Worm (Caenorhabditis elegans) whole organism, L2 larva: ENCODE results near the gene E02A10.4.

Experiments used
- C34F6.9 ChIP-seq: fragments of 150-350 bp; optimal IDR thresholded peaks from 2 replicates; lab custom pipeline; 2014; ENCODE audit warnings: missing biosample characterization, missing genetic modification characterization
- F13H6.1 ChIP-seq: sonication (generic microtip); optimal IDR thresholded peaks from 2 replicates; lab custom pipeline; 2016; ENCODE audit warnings: missing genetic modification characterization, missing compliant biosample characterization
- R02D3.7 ChIP-seq: fragments of 150-350 bp; optimal IDR thresholded peaks from 2 replicates; lab custom pipeline; 2014; ENCODE audit warnings: missing biosample characterization, missing genetic modification characterization
- Y55F3AM.14 ChIP-seq: fragments of 200-800 bp; sonication (Bioruptor generic); optimal IDR thresholded peaks from 2 replicates; lab custom pipeline; 2018; ENCODE audit warnings: mild to moderate bottlenecking, missing genetic modification characterization, missing compliant biosample characterization
- ZK546.5 ChIP-seq: sonication (generic microtip); optimal IDR thresholded peaks from 2 replicates; lab custom pipeline; 2017; ENCODE audit warnings: missing biosample characterization, missing genetic modification characterization
- alr-1 ChIP-seq: fragments of 150-350 bp; optimal IDR thresholded peaks from 2 replicates; lab custom pipeline; 2014; ENCODE audit warnings: missing biosample characterization, missing genetic modification characterization
- aly-2 ChIP-seq: fragments of 150-350 bp; optimal IDR thresholded peaks from 2 replicates; lab custom pipeline; 2014; ENCODE audit warnings: missing biosample characterization, missing genetic modification characterization
- ama-1 ChIP-seq: fragments of 150-350 bp; optimal IDR thresholded peaks from 2 replicates; lab custom pipeline; 2018; ENCODE audit warnings: inconsistent platforms
- blmp-1 ChIP-seq: sonication (generic microtip); optimal IDR thresholded peaks from 2 replicates; lab custom pipeline; 2017; ENCODE audit warnings: missing genetic modification characterization, mild to moderate bottlenecking, missing compliant biosample characterization, antibody characterized with exemption, moderate library complexity; ENCODE audit not compliant: insufficient read depth
- ceh-16 ChIP-seq: fragments of 150-350 bp; optimal IDR thresholded peaks from 2 replicates; lab custom pipeline; 2014; ENCODE audit warnings: missing biosample characterization, missing genetic modification characterization
- ceh-82 ChIP-seq: fragments of 150-350 bp; optimal IDR thresholded peaks from 2 replicates; lab custom pipeline; 2014; ENCODE audit warnings: missing biosample characterization, missing genetic modification characterization
- crh-2 ChIP-seq: sonication (generic microtip); optimal IDR thresholded peaks from 2 replicates; lab custom pipeline; 2017; ENCODE audit warnings: missing biosample characterization, missing genetic modification characterization
- dmd-4 ChIP-seq: sonication (generic microtip); optimal IDR thresholded peaks from 2 replicates; lab custom pipeline; 2017; ENCODE audit warnings: missing biosample characterization, missing genetic modification characterization
- egl-27 ChIP-seq: sonication (generic microtip); optimal IDR thresholded peaks from 3 replicates; lab custom pipeline; 2017; ENCODE audit warnings: missing biosample characterization, missing genetic modification reagents, missing genetic modification characterization
- elt-3 ChIP-seq: sonication (generic microtip); optimal IDR thresholded peaks from 2 replicates; lab custom pipeline; 2017; ENCODE audit warnings: missing biosample characterization, missing genetic modification characterization
- fos-1 ChIP-seq: fragments of 150-350 bp; optimal IDR thresholded peaks from 2 replicates; lab custom pipeline; 2014; ENCODE audit warnings: missing biosample characterization, missing genetic modification characterization
- gmeb-1 ChIP-seq: fragments of 150-350 bp; optimal IDR thresholded peaks from 2 replicates; lab custom pipeline; 2014; ENCODE audit warnings: missing biosample characterization, missing genetic modification characterization
- lin-11 ChIP-seq: fragments of 150-350 bp; sonication (generic microtip); optimal IDR thresholded peaks from 2 replicates; lab custom pipeline; 2014; ENCODE audit warnings: missing biosample characterization, missing genetic modification characterization, inconsistent platforms, mixed read lengths
- lin-13 ChIP-seq: fragments of 150-350 bp; optimal IDR thresholded peaks from 2 replicates; lab custom pipeline; 2014; ENCODE audit warnings: missing biosample characterization, missing genetic modification reagents, missing genetic modification characterization
- lin-39 ChIP-seq: fragments of 150-350 bp; optimal IDR thresholded peaks from 2 replicates; lab custom pipeline; 2014; ENCODE audit warnings: missing biosample characterization, missing genetic modification reagents, missing genetic modification characterization
- lsy-2 ChIP-seq, 2 experiments: fragments of 150-350 bp in 1 of 2; sonication (generic microtip) in 1 of 2; optimal IDR thresholded peaks; 2 replicates each; lab custom pipeline; 2014 to 2017; ENCODE audit warnings: missing biosample characterization in 2 of 2, missing genetic modification characterization in 2 of 2
- mab-5 ChIP-seq: fragments of 150-350 bp; optimal IDR thresholded peaks from 2 replicates; lab custom pipeline; 2014; ENCODE audit warnings: missing biosample characterization, missing genetic modification characterization
- mbf-1 ChIP-seq: sonication (generic microtip); optimal IDR thresholded peaks from 2 replicates; lab custom pipeline; 2017; ENCODE audit warnings: missing biosample characterization, missing genetic modification characterization
- mdl-1 ChIP-seq, 2 experiments: fragments of 150-350 bp in 1 of 2; sonication (generic microtip) in 1 of 2; optimal IDR thresholded peaks; 2 replicates each; lab custom pipeline; 2017; ENCODE audit warnings: missing biosample characterization in 2 of 2, missing genetic modification characterization in 2 of 2
- nhr-10 ChIP-seq: sonication (generic microtip); optimal IDR thresholded peaks from 2 replicates; lab custom pipeline; 2017; ENCODE audit warnings: missing biosample characterization, missing genetic modification characterization
- nhr-11 ChIP-seq: fragments of 150-350 bp; optimal IDR thresholded peaks from 2 replicates; lab custom pipeline; 2014; ENCODE audit warnings: missing biosample characterization, missing genetic modification characterization
- nhr-12 ChIP-seq: fragments of 150-350 bp; optimal IDR thresholded peaks from 2 replicates; lab custom pipeline; 2014; ENCODE audit warnings: missing biosample characterization, missing genetic modification characterization
- nhr-129 ChIP-seq: fragments of 150-350 bp; optimal IDR thresholded peaks from 2 replicates; lab custom pipeline; 2014; ENCODE audit warnings: missing biosample characterization, missing genetic modification characterization
- nhr-21 ChIP-seq: fragments of 150-350 bp; optimal IDR thresholded peaks from 2 replicates; lab custom pipeline; 2014; ENCODE audit warnings: missing biosample characterization, missing genetic modification characterization
- nhr-23 ChIP-seq: fragments of 150-350 bp; optimal IDR thresholded peaks from 2 replicates; lab custom pipeline; 2014; ENCODE audit warnings: missing biosample characterization, missing genetic modification reagents, missing genetic modification characterization
- nhr-237 ChIP-seq: fragments of 150-350 bp; optimal IDR thresholded peaks from 2 replicates; lab custom pipeline; 2014; ENCODE audit warnings: missing biosample characterization, missing genetic modification characterization
- nhr-25 ChIP-seq: fragments of 150-350 bp; sonication (generic microtip); optimal IDR thresholded peaks from 3 replicates; lab custom pipeline; 2014; ENCODE audit warnings: missing biosample characterization, missing genetic modification characterization
- nhr-6 ChIP-seq: fragments of 150-350 bp; optimal IDR thresholded peaks from 2 replicates; lab custom pipeline; 2014; ENCODE audit warnings: missing biosample characterization, missing genetic modification characterization
- nhr-77 ChIP-seq: fragments of 150-350 bp; optimal IDR thresholded peaks from 2 replicates; lab custom pipeline; 2014; ENCODE audit warnings: missing biosample characterization, missing genetic modification characterization
- peb-1 ChIP-seq: fragments of 150-350 bp; optimal IDR thresholded peaks from 2 replicates; lab custom pipeline; 2014; ENCODE audit warnings: missing biosample characterization, missing genetic modification characterization
- sem-4 ChIP-seq: fragments of 150-350 bp; optimal IDR thresholded peaks from 2 replicates; lab custom pipeline; 2014; ENCODE audit warnings: missing biosample characterization, missing genetic modification reagents, missing genetic modification characterization
- skn-1 ChIP-seq: sonication (generic microtip); optimal IDR thresholded peaks from 2 replicates; lab custom pipeline; 2017; ENCODE audit warnings: missing biosample characterization, missing genetic modification characterization
- sma-3 ChIP-seq: sonication (generic microtip); optimal IDR thresholded peaks from 2 replicates; lab custom pipeline; 2016; ENCODE audit warnings: missing genetic modification reagents, missing genetic modification characterization, missing compliant biosample characterization
- sma-9 ChIP-seq, 2 experiments: fragments of 150-350 bp in 1 of 2; sonication (generic microtip) in 1 of 2; optimal IDR thresholded peaks; 2 replicates each; lab custom pipeline; 2014 to 2016; ENCODE audit warnings: missing genetic modification characterization in 2 of 2, mild to moderate bottlenecking in 1 of 2, missing biosample characterization in 1 of 2, missing compliant biosample characterization in 1 of 2, missing genetic modification reagents in 1 of 2, moderate library complexity in 1 of 2
- snpc-4 ChIP-seq: fragments of 150-350 bp; optimal IDR thresholded peaks from 2 replicates; lab custom pipeline; 2014; ENCODE audit warnings: missing biosample characterization, missing genetic modification characterization
- unc-39 ChIP-seq: fragments of 150-350 bp; optimal IDR thresholded peaks from 2 replicates; lab custom pipeline; 2014; ENCODE audit warnings: missing biosample characterization, missing genetic modification characterization
- unc-55 ChIP-seq: fragments of 150-350 bp; sonication (generic microtip); optimal IDR thresholded peaks from 3 replicates; lab custom pipeline; 2014; ENCODE audit warnings: missing biosample characterization, missing genetic modification reagents, missing genetic modification characterization
- unc-62 ChIP-seq: fragments of 150-350 bp; optimal IDR thresholded peaks from 2 replicates; lab custom pipeline; 2014; ENCODE audit warnings: missing biosample characterization, missing genetic modification reagents, missing genetic modification characterization
- zag-1 ChIP-seq: fragments of 150-350 bp; optimal IDR thresholded peaks from 2 replicates; lab custom pipeline; 2014; ENCODE audit warnings: missing biosample characterization, missing genetic modification characterization
- ztf-11 ChIP-seq: sonication (generic microtip); optimal IDR thresholded peaks from 2 replicates; lab custom pipeline; 2017; ENCODE audit warnings: missing biosample characterization, missing genetic modification characterization
- ztf-4 ChIP-seq: fragments of 150-350 bp; optimal IDR thresholded peaks from 2 replicates; lab custom pipeline; 2014; ENCODE audit warnings: missing biosample characterization, missing genetic modification characterization

E02A10.4 gene

DNA sequence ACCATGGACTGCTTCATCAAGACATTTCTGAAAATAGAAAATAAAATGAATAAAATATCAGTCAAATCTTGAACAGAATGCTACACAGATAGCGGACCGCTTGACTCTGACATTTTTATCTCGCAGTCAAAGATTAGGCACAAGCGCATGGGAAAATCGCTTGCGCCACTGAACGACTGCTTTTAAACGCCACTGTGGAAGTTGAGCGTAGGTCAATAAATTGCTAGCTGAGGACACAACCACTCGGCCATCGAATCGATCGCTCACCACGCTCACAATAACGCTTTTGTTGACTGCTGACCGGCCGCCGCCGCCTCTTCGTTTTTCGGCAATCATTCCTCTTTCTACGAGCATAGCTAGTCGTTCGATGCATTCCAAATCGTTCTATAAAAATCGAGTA is 29.0 kb upstream of the E02A10.4 start:
- TF ChIP-seq unc-55 (GFP tag; lab: Kevin White, UChicago) (no peak), ama-1 (lab: Kevin White, UChicago) (no peak), ZK546.5 (tag; lab: Kevin White, UChicago) (no peak), unc-62 (GFP tag; lab: Kevin White, UChicago) (no peak), lsy-2 (tag; optimal IDR thresholded peaks at IDR 0.05; lab: Kevin White, UChicago) (peak in 1 of 2 experiments; percentile 41), nhr-6 (tag; lab: Kevin White, UChicago) (no peak), nhr-21 (peak; percentile 48), C34F6.9 (tag; lab: Kevin White, UChicago) (peak; percentile 37), nhr-11 (tag; lab: Kevin White, UChicago) (no peak), mdl-1 (tag; optimal IDR thresholded peaks at IDR 0.05; lab: Kevin White, UChicago) (no peak), lin-11 (peak; percentile 18), sma-9 (GFP tag; optimal IDR thresholded peaks at IDR 0.05; lab: Kevin White, UChicago) (peak; percentile 58), sma-9 (tag; optimal IDR thresholded peaks at IDR 0.05; lab: Kevin White, UChicago) (no peak), alr-1 (tag; lab: Kevin White, UChicago) (no peak), nhr-23 (tag; lab: Kevin White, UChicago) (no peak), lin-13 (peak; percentile 55), crh-2 (tag; lab: Kevin White, UChicago) (peak; percentile 26), nhr-12 (tag; lab: Kevin White, UChicago) (no peak), peb-1 (no peak), sem-4 (tag; lab: Kevin White, UChicago) (no peak), mab-5 (no peak), ceh-82 (tag; lab: Kevin White, UChicago) (no peak), Y55F3AM.14 (GFP tag; lab: Kevin White, UChicago) (no peak), fos-1 (tag; lab: Kevin White, UChicago) (peak; percentile 16), dmd-4 (no peak), nhr-237 (tag; lab: Kevin White, UChicago) (no peak), nhr-10 (tag; lab: Kevin White, UChicago) (no peak), elt-3 (no peak), F13H6.1 (tag; lab: Kevin White, UChicago) (peak; percentile 44), aly-2 (tag; lab: Kevin White, UChicago) (no peak), ztf-11 (no peak), nhr-77 (tag; lab: Kevin White, UChicago) (no peak), lin-39 (tag; lab: Kevin White, UChicago) (no peak), nhr-25 (tag; lab: Kevin White, UChicago) (no peak), mbf-1 (tag; lab: Kevin White, UChicago) (no peak), snpc-4 (tag; lab: Kevin White, UChicago) (no peak), skn-1 (tag; lab: Kevin White, UChicago) (no peak), blmp-1 (tag; lab: Kevin White, UChicago) (no peak), zag-1 (tag; lab: Kevin White, UChicago) (no peak), unc-39 (no peak), ztf-4 (tag; lab: Kevin White, UChicago) (no peak), R02D3.7 (no peak), egl-27 (tag; lab: Kevin White, UChicago) (peak; percentile 29), sma-3 (GFP tag; lab: Kevin White, UChicago) (peak; percentile 55), gmeb-1 (peak; percentile 51), nhr-129 (tag; lab: Kevin White, UChicago) (peak; percentile 70), ceh-16 (no peak)

DNA sequence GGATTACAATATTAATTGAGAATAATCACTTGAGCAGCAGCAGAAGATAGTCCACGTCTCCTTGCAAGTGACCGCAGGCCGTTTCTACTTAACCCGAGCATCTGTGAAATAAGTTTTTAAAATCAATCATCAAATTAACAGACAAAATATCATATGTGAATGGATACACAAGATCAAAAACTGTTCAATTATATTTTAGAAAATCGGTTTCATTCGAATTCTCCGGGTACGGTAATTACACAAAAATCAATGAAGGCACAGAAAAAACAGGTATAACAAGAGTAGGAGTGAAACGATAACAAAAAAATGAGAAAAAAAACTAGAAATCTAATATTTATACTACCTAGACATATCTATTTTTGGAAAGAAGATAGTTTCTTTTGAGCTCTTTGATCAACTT is 28.4 kb upstream of the E02A10.4 start, which contains the start of gene mma-1:
mma-1 (minus strand) TSS at position 101 of the 400 bp plus-strand sequence.
- TF ChIP-seq unc-55 (GFP tag; lab: Kevin White, UChicago) (no peak), zag-1 (tag; lab: Kevin White, UChicago) (no peak), crh-2 (tag; lab: Kevin White, UChicago) (no peak), ama-1 (lab: Kevin White, UChicago) (no peak), nhr-25 (tag; lab: Kevin White, UChicago) (no peak), F13H6.1 (tag; lab: Kevin White, UChicago) (no peak), R02D3.7 (no peak), aly-2 (tag; lab: Kevin White, UChicago) (no peak), mab-5 (no peak), C34F6.9 (tag; lab: Kevin White, UChicago) (no peak), mdl-1 (tag; optimal IDR thresholded peaks at IDR 0.05; lab: Kevin White, UChicago) (no peak)
- TF ChIP-seq, all 48 proteins: peak for 0
